Worm (Caenorhabditis elegans) whole organism, midembryonic: ENCODE measurements around the gene fbxa-13.

Source experiments
- T22C8.4 ChIP-seq: fragments of 200-800 bp; sonication (Bioruptor generic); IDR thresholded peaks from 2 replicates; pipeline ENCODE4 v1.3.6; 2022; ENCODE audit warnings: missing genetic modification characterization, missing compliant biosample characterization
- cog-1 ChIP-seq: sonication (generic microtip); optimal IDR thresholded peaks from 2 replicates; lab custom pipeline; 2016; ENCODE audit warnings: missing genetic modification characterization, missing compliant biosample characterization
- flt-1 ChIP-seq: fragments of 200-800 bp; sonication (Bioruptor generic); IDR thresholded peaks from 2 replicates; pipeline ENCODE4 v1.3.6; 2022; ENCODE audit warnings: missing genetic modification characterization, missing compliant biosample characterization
- klf-2 ChIP-seq: fragments of 200-800 bp; sonication (Bioruptor generic); conservative IDR thresholded peaks from 2 replicates; pipeline ENCODE4 v1.3.6; 2022; ENCODE audit warnings: missing genetic modification reagents, missing genetic modification characterization, missing compliant biosample characterization
- med-1 ChIP-seq: sonication (generic microtip); optimal IDR thresholded peaks from 2 replicates; lab custom pipeline; 2017; ENCODE audit warnings: missing genetic modification characterization, mild to moderate bottlenecking, missing compliant biosample characterization, antibody characterized with exemption, missing genetic modification reagents; ENCODE audit not compliant: insufficient read depth
- ref-1 ChIP-seq: fragments of 200-800 bp; sonication (Bioruptor generic); conservative IDR thresholded peaks from 2 replicates; pipeline ENCODE4 v1.3.6; 2022; ENCODE audit warnings: missing genetic modification reagents, missing genetic modification characterization, missing compliant biosample characterization
- tab-1 ChIP-seq: fragments of 200-800 bp; sonication (Bioruptor generic); IDR thresholded peaks from 2 replicates; pipeline ENCODE4 v1.3.6; 2022; ENCODE audit warnings: missing genetic modification characterization, missing compliant biosample characterization
- ztf-23 ChIP-seq: fragments of 200-800 bp; sonication (Bioruptor generic); IDR thresholded peaks from 2 replicates; pipeline ENCODE4 v1.3.6; 2022; ENCODE audit warnings: missing genetic modification reagents, missing genetic modification characterization, missing compliant biosample characterization
- ztf-29 ChIP-seq: fragments of 200-800 bp; sonication (Bioruptor generic); IDR thresholded peaks from 2 replicates; pipeline ENCODE4 v1.3.6; 2022; ENCODE audit warnings: missing genetic modification reagents, missing genetic modification characterization, missing compliant biosample characterization

The fbxa-13 gene

ce11 chrIII:1717772-1718171 lies 12.1 kb upstream of the fbxa-13 start:
- TF ChIP-seq ztf-23 (GFP tag; lab: Robert Waterston, UW): no peak
- no peak for TF ChIP-seq cog-1 (tag; lab: Kevin White, UChicago)
- no peak for TF ChIP-seq ztf-29 (GFP tag; lab: Robert Waterston, UW)
- no peak for TF ChIP-seq tab-1 (GFP tag; lab: Robert Waterston, UW)
- TF ChIP-seq T22C8.4: no peak
- TF ChIP-seq med-1 (GFP tag; lab: Kevin White, UChicago): no peak
- TF ChIP-seq klf-2: no peak
- TF ChIP-seq ref-1 (GFP tag; lab: Robert Waterston, UW): no peak

ce11 chrIII:1713991-1714611 lies 8.4 kb upstream of the fbxa-13 start:
- TF ChIP-seq flt-1 (GFP tag; lab: Robert Waterston, UW) (no peak), T22C8.4 (no peak), med-1 (GFP tag; lab: Kevin White, UChicago) (no peak), ztf-29 (GFP tag; lab: Robert Waterston, UW) (no peak), cog-1 (tag; lab: Kevin White, UChicago) (no peak), ztf-23 (GFP tag; lab: Robert Waterston, UW) (0 out of 2 replicates have a peak, but pooled peaks have one; percentile 60)

ce11 chrIII:1707218-1707617 lies 1.5 kb upstream of the fbxa-13 start:
- TF ChIP-seq ztf-23 (GFP tag; lab: Robert Waterston, UW): 0 out of 2 replicates have a peak, but pooled peaks have one; percentile 37
- TF ChIP-seq flt-1 (GFP tag; lab: Robert Waterston, UW): 0 out of 2 replicates have a peak, but pooled peaks have one; percentile 43
- 0 out of 2 replicates have a peak, but pooled peaks have one; percentile 37 for TF ChIP-seq tab-1 (GFP tag; lab: Robert Waterston, UW)

ce11 chrIII:1705331-1705730 lies 368 bp downstream of the fbxa-13 start:
- TF ChIP-seq T22C8.4 (no peak), med-1 (GFP tag; lab: Kevin White, UChicago) (no peak), flt-1 (GFP tag; lab: Robert Waterston, UW) (no peak), ref-1 (GFP tag; lab: Robert Waterston, UW) (no peak)

- no peak for TF ChIP-seq tab-1 (GFP tag; lab: Robert Waterston, UW)
- TF ChIP-seq T22C8.4: no peak
- TF ChIP-seq cog-1 (tag; lab: Kevin White, UChicago): no peak
- TF ChIP-seq ztf-23 (GFP tag; lab: Robert Waterston, UW): no peak
- TF ChIP-seq med-1 (GFP tag; lab: Kevin White, UChicago): no peak
- TF ChIP-seq ref-1 (GFP tag; lab: Robert Waterston, UW): no peak
These were observed 1.7 kb downstream of the fbxa-13 start for ce11 chrIII:1704020-1704419.

ce11 chrIII:1702337-1702736 lies 3.4 kb downstream of the fbxa-13 start, which contains the start of gene spex-3:
TSS of gene spex-3 (minus strand) at chrIII:1702437.
- TF ChIP-seq ztf-23 (GFP tag; lab: Robert Waterston, UW): no peak
- no peak for TF ChIP-seq cog-1 (tag; lab: Kevin White, UChicago)
- no peak for TF ChIP-seq med-1 (GFP tag; lab: Kevin White, UChicago)
- TF ChIP-seq klf-2: no peak
- no peak for TF ChIP-seq ref-1 (GFP tag; lab: Robert Waterston, UW)
- TF ChIP-seq tab-1 (GFP tag; lab: Robert Waterston, UW): no peak
- no peak for TF ChIP-seq ztf-29 (GFP tag; lab: Robert Waterston, UW)
- TF ChIP-seq flt-1 (GFP tag; lab: Robert Waterston, UW): no peak

ce11 chrIII:1698842-1699241 lies 6.9 kb downstream of the fbxa-13 start, which contains the start of gene fbxa-74:
TSS of gene fbxa-74 (minus strand) at chrIII:1698986.
- no peak for TF ChIP-seq klf-2
- no peak for TF ChIP-seq T22C8.4

- no peak for TF ChIP-seq tab-1 (GFP tag; lab: Robert Waterston, UW)
- TF ChIP-seq cog-1 (tag; lab: Kevin White, UChicago): no peak
- no peak for TF ChIP-seq med-1 (GFP tag; lab: Kevin White, UChicago)
- no peak for TF ChIP-seq flt-1 (GFP tag; lab: Robert Waterston, UW)
- TF ChIP-seq T22C8.4: no peak
- TF ChIP-seq ztf-23 (GFP tag; lab: Robert Waterston, UW): no peak
- no peak for TF ChIP-seq ztf-29 (GFP tag; lab: Robert Waterston, UW)
- TF ChIP-seq klf-2: no peak
- TF ChIP-seq ref-1 (GFP tag; lab: Robert Waterston, UW): no peak
These were observed 10.7 kb downstream of the fbxa-13 start, which contains the start of gene srd-64 for ce11 chrIII:1695006-1695405. TSS of gene srd-64 (minus strand) at chrIII:1695106.

- TF ChIP-seq T22C8.4 (no peak), tab-1 (GFP tag; lab: Robert Waterston, UW) (no peak), cog-1 (tag; lab: Kevin White, UChicago) (no peak), klf-2 (no peak), ref-1 (GFP tag; lab: Robert Waterston, UW) (no peak), ztf-23 (GFP tag; lab: Robert Waterston, UW) (no peak)
These were observed 15.8 kb downstream of the fbxa-13 start, which contains the start of gene Y22D7AR.14 for ce11 chrIII:1689927-1690326. TSS of gene Y22D7AR.14 (minus strand) at chrIII:1690027.

- TF ChIP-seq tab-1 (GFP tag; lab: Robert Waterston, UW) (no peak), ztf-23 (GFP tag; lab: Robert Waterston, UW) (no peak), flt-1 (GFP tag; lab: Robert Waterston, UW) (no peak), med-1 (GFP tag; lab: Kevin White, UChicago) (no peak), T22C8.4 (no peak), ztf-29 (GFP tag; lab: Robert Waterston, UW) (no peak), cog-1 (tag; lab: Kevin White, UChicago) (no peak), klf-2 (no peak), ref-1 (GFP tag; lab: Robert Waterston, UW) (no peak)
These were observed 17.7 kb downstream of the fbxa-13 start, which contains the start of gene Y22D7AR.7 for ce11 chrIII:1687999-1688398. TSS of gene Y22D7AR.7 (minus strand) at chrIII:1688099.
